Worm (Caenorhabditis elegans): ENCODE measurements around the gene Y116F11B.8.

ce11 chrV:19905988-19906387 lies 48.6 kb downstream of the Y116F11B.8 start:
- TF ChIP-seq nhr-76 (tag; optimal IDR thresholded peaks at IDR 0.05) (no peak), fkh-2 (tag; optimal IDR thresholded peaks at IDR 0.05) (no peak), R02D3.7 (tag; optimal IDR thresholded peaks at IDR 0.05) (no peak)
